Fruit fly (Drosophila melanogaster) whole organism: ENCODE results near the gene CG13066.

ENCODE experiments used
- CG8478 ChIP-seq: fragments of >200 bp; optimal IDR thresholded peaks from 2 replicates; lab custom pipeline; 2018; ENCODE audit warnings: inconsistent platforms
- Dll ChIP-seq: fragments of >200 bp; optimal IDR thresholded peaks from 2 replicates; lab custom pipeline; 2017
- EcR ChIP-seq, 2 experiments: fragments of >200 bp; optimal IDR thresholded peaks; 2 replicates each; lab custom pipeline; 2017; ENCODE audit warnings: missing biosample characterization in 2 of 2, missing genetic modification characterization in 2 of 2, missing genetic modification reagents in 2 of 2
- pan ChIP-seq: fragments of >200 bp; optimal IDR thresholded peaks from 2 replicates; lab custom pipeline; 2017
- psq ChIP-seq: fragments of >200 bp; optimal IDR thresholded peaks from 2 replicates; lab custom pipeline; 2017
- usp ChIP-seq: fragments of >200 bp; optimal IDR thresholded peaks from 2 replicates; lab custom pipeline; 2017; ENCODE audit warnings: missing biosample characterization, missing genetic modification characterization, mixed read lengths

The CG13066 gene

dm6 chr3L:16309972-16310371 lies 37.3 kb downstream of the CG13066 start:
- TF ChIP-seq psq (lab: Kevin White, UChicago) (no peak), pan (lab: Kevin White, UChicago) (no peak), CG8478 (no peak), Dll (lab: Kevin White, UChicago) (no peak), usp (GFP tag; lab: Kevin White, UChicago) (no peak), EcR (GFP tag; optimal IDR thresholded peaks at IDR 0.05; lab: Kevin White, UChicago) (no peak)

dm6 chr3L:16313985-16314384 lies 41.3 kb downstream of the CG13066 start, which contains the start of gene CG13062:
TSS of gene CG13062 (plus strand) at chr3L:16314285.
- TF ChIP-seq EcR (GFP tag; optimal IDR thresholded peaks at IDR 0.05; lab: Kevin White, UChicago) (no peak), Dll (lab: Kevin White, UChicago) (no peak), usp (GFP tag; lab: Kevin White, UChicago) (no peak), CG8478 (no peak), pan (lab: Kevin White, UChicago) (no peak), psq (lab: Kevin White, UChicago) (no peak)

- TF ChIP-seq pan (lab: Kevin White, UChicago) (no peak), usp (GFP tag; lab: Kevin White, UChicago) (no peak), CG8478 (no peak), psq (lab: Kevin White, UChicago) (no peak), Dll (lab: Kevin White, UChicago) (no peak), EcR (GFP tag; optimal IDR thresholded peaks at IDR 0.05; lab: Kevin White, UChicago) (no peak)
Observed at dm6 chr3L:16317724-16318123, 45.0 kb downstream of the CG13066 start, which contains the start of gene Nplp3. TSS of gene Nplp3 (plus strand) at chr3L:16318024.

- TF ChIP-seq CG8478 (no peak), usp (GFP tag; lab: Kevin White, UChicago) (no peak), Dll (lab: Kevin White, UChicago) (no peak), psq (lab: Kevin White, UChicago) (no peak), pan (lab: Kevin White, UChicago) (no peak), EcR (GFP tag; optimal IDR thresholded peaks at IDR 0.05; lab: Kevin White, UChicago) (no peak)
Observed at dm6 chr3L:16319399-16319906, 46.7 kb downstream of the CG13066 start, which contains the start of the genes CG13041 and CG13060. TSS of gene CG13041 (minus strand) at chr3L:16319526. TSS of gene CG13060 (plus strand) at chr3L:16319856.

dm6 chr3L:16321172-16321571 lies 48.5 kb downstream of the CG13066 start, which contains the start of gene CG42718:
TSS of gene CG42718 (minus strand) at chr3L:16321272.
- TF ChIP-seq usp (GFP tag; lab: Kevin White, UChicago) (no peak), CG8478 (no peak), EcR (GFP tag; optimal IDR thresholded peaks at IDR 0.05; lab: Kevin White, UChicago) (no peak), pan (lab: Kevin White, UChicago) (no peak), Dll (lab: Kevin White, UChicago) (no peak), psq (lab: Kevin White, UChicago) (no peak)
